Worm (Caenorhabditis elegans): ENCODE results near the gene R04B5.7.
A peak's percentile ranks its signal among the peaks of the same experiment; 100 is the strongest.

R04B5.7 gene

DNA sequence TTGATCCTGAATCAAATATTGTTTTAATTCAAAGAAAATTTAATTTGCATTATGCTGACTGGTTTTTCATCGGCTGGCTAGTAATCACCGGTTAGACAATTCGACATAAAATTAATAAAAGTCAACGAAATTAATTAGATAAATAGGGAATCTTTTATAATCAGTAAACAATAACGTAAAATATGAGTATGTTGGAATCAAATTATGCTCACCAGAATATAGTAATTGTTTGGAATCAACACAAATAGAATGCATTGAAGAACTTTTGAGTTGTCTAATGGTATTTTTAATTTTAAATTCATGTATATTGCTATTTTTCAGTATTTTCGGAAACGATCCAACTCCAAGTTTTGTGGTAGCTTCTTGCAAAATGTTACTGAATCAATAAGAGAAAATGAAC lies 15.1 kb upstream of the R04B5.7 start, which contains the start of gene C08B6.2:
Gene C08B6.2, plus strand, starts transcription at position 301 of the 400 bp plus-strand sequence.
- TF ChIP-seq nhr-237 (tag; optimal IDR thresholded peaks at IDR 0.05) (no peak), zag-1 (tag; optimal IDR thresholded peaks at IDR 0.05) (no peak), aha-1 (tag) (peak; percentile 44)

ce11 chrV:10104785-10105310 lies 14.5 kb upstream of the R04B5.7 start, which contains the start of gene ugt-17:
TSS of gene ugt-17 (minus strand) at chrV:10104964.
- no peak for TF ChIP-seq lin-15B (tag; optimal IDR thresholded peaks at IDR 0.05)
- no peak for TF ChIP-seq F49E8.2 (tag; optimal IDR thresholded peaks at IDR 0.05; ENCODE audit: borderline replicate concordance)
- no peak for TF ChIP-seq ces-1 (GFP tag; optimal IDR thresholded peaks at IDR 0.05)
- TF ChIP-seq egl-43 (GFP tag; IDR thresholded peaks at IDR 0.05), result no peak
- peak; percentile 74 for TF ChIP-seq pqm-1 (tag; optimal IDR thresholded peaks at IDR 0.05)
- TF ChIP-seq nhr-25 (tag; optimal IDR thresholded peaks at IDR 0.05; ENCODE audit: borderline replicate concordance, insufficient read depth), result no peak
- no peak for TF ChIP-seq ceh-32 (tag; optimal IDR thresholded peaks at IDR 0.05; ENCODE audit: poor library complexity)
- no peak for TF ChIP-seq ZK337.2 (GFP tag; IDR thresholded peaks at IDR 0.05)
- TF ChIP-seq tra-1 (GFP tag; IDR thresholded peaks at IDR 0.05), result no peak
- TF ChIP-seq madf-5 (GFP tag; IDR thresholded peaks at IDR 0.05), result no peak
- TF ChIP-seq nhr-102 (tag; optimal IDR thresholded peaks at IDR 0.05), result peak; percentile 7
- TF ChIP-seq daf-16 (GFP tag; optimal IDR thresholded peaks at IDR 0.05), result no peak
- peak; percentile 91 for TF ChIP-seq daf-16 (tag; optimal IDR thresholded peaks at IDR 0.05)
- no peak for TF ChIP-seq Y5F2A.4 (GFP tag; optimal IDR thresholded peaks at IDR 0.05)
- peak; percentile 70 for TF ChIP-seq dve-1 (tag; optimal IDR thresholded peaks at IDR 0.05; ENCODE audit: insufficient read depth)
- TF ChIP-seq T20F7.1 (GFP tag; optimal IDR thresholded peaks at IDR 0.05), result no peak
- TF ChIP-seq lin-13 (GFP tag; optimal IDR thresholded peaks at IDR 0.05), result no peak
- peak; percentile 50 for TF ChIP-seq hlh-11 (tag; optimal IDR thresholded peaks at IDR 0.05)
- TF ChIP-seq F26F4.8 (GFP tag; conservative IDR thresholded peaks at IDR 0.05), result no peak
- TF ChIP-seq nhr-76 (tag; optimal IDR thresholded peaks at IDR 0.05), result no peak
- TF ChIP-seq duxl-1 (tag; optimal IDR thresholded peaks at IDR 0.05; ENCODE audit: poor library complexity), result no peak
- TF ChIP-seq mes-2 (tag; optimal IDR thresholded peaks at IDR 0.05; ENCODE audit: poor library complexity, severe bottlenecking), result no peak
- peak; percentile 60; the same call in 1 of the 2 replicates for TF ChIP-seq php-3 (GFP tag; IDR thresholded peaks at IDR 0.05)
- TF ChIP-seq ceh-44 (GFP tag; IDR thresholded peaks at IDR 0.05), result no peak
- TF ChIP-seq nhr-77 (tag; optimal IDR thresholded peaks at IDR 0.05), result peak; percentile 61
- TF ChIP-seq attf-4 (tag; optimal IDR thresholded peaks at IDR 0.05), result no peak
- TF ChIP-seq ama-1 (optimal IDR thresholded peaks at IDR 0.05), result no peak
- no peak for TF ChIP-seq lin-39 (tag; optimal IDR thresholded peaks at IDR 0.05)
- TF ChIP-seq dmd-6 (GFP tag; IDR thresholded peaks at IDR 0.05), result peak; percentile 78
- peak; percentile 65 for TF ChIP-seq nhr-28 (tag; optimal IDR thresholded peaks at IDR 0.05)
- no peak for TF ChIP-seq ZK546.5 (tag; optimal IDR thresholded peaks at IDR 0.05)

- peak; percentile 38 for TF ChIP-seq mep-1 (tag; optimal IDR thresholded peaks at IDR 0.05)
- no peak for TF ChIP-seq Y48G9A.11 (GFP tag; IDR thresholded peaks at IDR 0.05)
- no peak for TF ChIP-seq gei-8 (GFP tag; optimal IDR thresholded peaks at IDR 0.05)
- TF ChIP-seq set-16 (GFP tag; IDR thresholded peaks at IDR 0.05), result no peak
- no peak for TF ChIP-seq daf-16 (GFP tag; optimal IDR thresholded peaks at IDR 0.05)
- TF ChIP-seq daf-16 (tag; optimal IDR thresholded peaks at IDR 0.05), result peak; percentile 48
- TF ChIP-seq pqm-1 (tag; optimal IDR thresholded peaks at IDR 0.05), result peak; percentile 34
- peak; percentile 80 for TF ChIP-seq ztf-7 (tag; optimal IDR thresholded peaks at IDR 0.05)
- TF ChIP-seq dmd-6 (GFP tag; IDR thresholded peaks at IDR 0.05), result 0 out of 2 replicates have a peak, but pooled peaks have one; percentile 23
- TF ChIP-seq dve-1 (tag; optimal IDR thresholded peaks at IDR 0.05; ENCODE audit: insufficient read depth), result peak; percentile 29
- peak; percentile 87 for TF ChIP-seq aha-1 (tag)
These were observed 13.4 kb upstream of the R04B5.7 start for ce11 chrV:10103811-10104210.

Measured in whole organism, L4 larva.